Worm (Caenorhabditis elegans) whole organism, L1 larva: ENCODE data around the gene smc-5.

Source experiments
- C04F5.9 ChIP-seq: sonication (generic microtip); optimal IDR thresholded peaks from 2 replicates; lab custom pipeline; 2016; ENCODE audit warnings: missing genetic modification characterization, missing compliant biosample characterization
- C16A3.4 ChIP-seq: fragments of 150-350 bp; optimal IDR thresholded peaks from 2 replicates; lab custom pipeline; 2014; ENCODE audit warnings: missing biosample characterization, missing genetic modification characterization
- F16B12.6 ChIP-seq: fragments of 150-350 bp; optimal IDR thresholded peaks from 2 replicates; lab custom pipeline; 2014; ENCODE audit warnings: missing biosample characterization, missing genetic modification characterization
- Y116A8C.19 ChIP-seq: sonication (generic microtip); optimal IDR thresholded peaks from 2 replicates; lab custom pipeline; 2016; ENCODE audit warnings: missing compliant biosample characterization, missing genetic modification characterization, borderline replicate concordance
- aha-1 ChIP-seq: fragments of 150-350 bp; optimal IDR thresholded peaks from 2 replicates; lab custom pipeline; 2014; ENCODE audit warnings: missing biosample characterization, missing genetic modification characterization
- alr-1 ChIP-seq: fragments of 200-800 bp; sonication (Bioruptor generic); optimal IDR thresholded peaks from 2 replicates; lab custom pipeline; 2018; ENCODE audit warnings: borderline replicate concordance, mild to moderate bottlenecking, missing genetic modification characterization, missing compliant biosample characterization
- aly-2 ChIP-seq: fragments of 150-350 bp; optimal IDR thresholded peaks from 2 replicates; lab custom pipeline; 2014; ENCODE audit warnings: missing biosample characterization, missing genetic modification characterization
- ceh-63 ChIP-seq: fragments of 200-800 bp; sonication (Bioruptor generic); optimal IDR thresholded peaks from 2 replicates; lab custom pipeline; 2018; ENCODE audit warnings: mild to moderate bottlenecking, missing genetic modification characterization, missing compliant biosample characterization
- ceh-8 ChIP-seq: fragments of 200-800 bp; sonication (Bioruptor generic); optimal IDR thresholded peaks from 2 replicates; lab custom pipeline; 2018; ENCODE audit warnings: mild to moderate bottlenecking, missing genetic modification characterization, moderate library complexity, missing compliant biosample characterization
- ceh-82 ChIP-seq, 3 experiments: fragments of 150-350 bp in 1 of 3; sonication (generic microtip) in 2 of 3; optimal IDR thresholded peaks; 2 replicates each; lab custom pipeline; 2014 to 2017; ENCODE audit warnings: missing biosample characterization in 3 of 3, missing genetic modification characterization in 3 of 3
- dsc-1 ChIP-seq: sonication (generic microtip); optimal IDR thresholded peaks from 2 replicates; lab custom pipeline; 2016; ENCODE audit warnings: mild to moderate bottlenecking, missing genetic modification characterization, missing compliant biosample characterization
- efl-3 ChIP-seq: fragments of 200-800 bp; sonication (Bioruptor generic); optimal IDR thresholded peaks from 2 replicates; lab custom pipeline; 2018; ENCODE audit warnings: mild to moderate bottlenecking, missing genetic modification characterization, missing compliant biosample characterization
- egl-13 ChIP-seq: sonication (generic microtip); optimal IDR thresholded peaks from 2 replicates; lab custom pipeline; 2016; ENCODE audit warnings: missing genotype, missing genetic modification reagents, missing genetic modification characterization, missing compliant biosample characterization
- elt-2 ChIP-seq: sonication (generic microtip); optimal IDR thresholded peaks from 2 replicates; lab custom pipeline; 2016; ENCODE audit warnings: missing genetic modification characterization, mild to moderate bottlenecking, inconsistent platforms, missing compliant biosample characterization, missing genetic modification reagents
- fkh-10 ChIP-seq: sonication (generic microtip); optimal IDR thresholded peaks from 2 replicates; lab custom pipeline; 2017; ENCODE audit warnings: missing biosample characterization, missing genetic modification reagents, missing genetic modification characterization
- fkh-8 ChIP-seq: sonication (generic microtip); optimal IDR thresholded peaks from 2 replicates; lab custom pipeline; 2016; ENCODE audit warnings: mild to moderate bottlenecking, missing genetic modification characterization, missing compliant biosample characterization
- fos-1 ChIP-seq: fragments of 150-350 bp; optimal IDR thresholded peaks from 2 replicates; lab custom pipeline; 2014; ENCODE audit warnings: missing biosample characterization, missing genetic modification characterization
- grh-1 ChIP-seq: fragments of 200-800 bp; sonication (Bioruptor generic); IDR thresholded peaks from 2 replicates; pipeline ENCODE4 v1.3.6; 2022; ENCODE audit warnings: missing genetic modification reagents, missing genetic modification characterization, missing compliant biosample characterization
- hlh-4 ChIP-seq: sonication (generic microtip); optimal IDR thresholded peaks from 2 replicates; lab custom pipeline; 2016; ENCODE audit warnings: mild to moderate bottlenecking, missing genetic modification characterization, missing compliant biosample characterization
- irx-1 ChIP-seq: sonication (generic microtip); optimal IDR thresholded peaks from 2 replicates; lab custom pipeline; 2016; ENCODE audit warnings: missing genetic modification characterization, missing compliant biosample characterization
- lin-35 ChIP-seq, 2 experiments: fragments of 150-350 bp; optimal IDR thresholded peaks; 2 replicates each; lab custom pipeline; 2014; ENCODE audit warnings: missing biosample characterization in 2 of 2, missing genetic modification characterization in 2 of 2, missing genetic modification reagents in 2 of 2
- mab-9 ChIP-seq: fragments of 200-800 bp; sonication (Bioruptor generic); IDR thresholded peaks from 2 replicates; pipeline ENCODE4 v1.3.6; 2022; ENCODE audit warnings: missing genetic modification reagents, missing genetic modification characterization, missing compliant biosample characterization
- mep-1 ChIP-seq: fragments of 150-350 bp; optimal IDR thresholded peaks from 2 replicates; lab custom pipeline; 2014; ENCODE audit warnings: missing biosample characterization, missing genetic modification characterization
- nhr-12 ChIP-seq: sonication (generic microtip); optimal IDR thresholded peaks from 2 replicates; lab custom pipeline; 2017; ENCODE audit warnings: missing biosample characterization, missing genetic modification characterization
- nhr-19 ChIP-seq: fragments of 200-800 bp; sonication (Bioruptor generic); conservative IDR thresholded peaks from 2 replicates; pipeline ENCODE4 v1.3.6; 2022; ENCODE audit warnings: missing genetic modification characterization, missing compliant biosample characterization
- nhr-47 ChIP-seq: sonication (generic microtip); optimal IDR thresholded peaks from 2 replicates; lab custom pipeline; 2016; ENCODE audit warnings: mild to moderate bottlenecking, missing genetic modification characterization, moderate library complexity, missing compliant biosample characterization
- nhr-71 ChIP-seq: sonication (generic microtip); optimal IDR thresholded peaks from 2 replicates; lab custom pipeline; 2016; ENCODE audit warnings: mild to moderate bottlenecking, missing genetic modification characterization, moderate library complexity, missing compliant biosample characterization
- nhr-76 ChIP-seq: sonication (generic microtip); optimal IDR thresholded peaks from 2 replicates; lab custom pipeline; 2017; ENCODE audit warnings: missing biosample characterization, missing genetic modification characterization
- pag-3 ChIP-seq: sonication (generic microtip); optimal IDR thresholded peaks from 2 replicates; lab custom pipeline; 2017; ENCODE audit warnings: missing genetic modification characterization, mild to moderate bottlenecking, missing compliant biosample characterization, antibody characterized with exemption, borderline replicate concordance; ENCODE audit not compliant: insufficient read depth
- pax-3 ChIP-seq: fragments of 200-800 bp; sonication (Bioruptor generic); optimal IDR thresholded peaks from 2 replicates; lab custom pipeline; 2018; ENCODE audit warnings: mild to moderate bottlenecking, missing genetic modification characterization, moderate library complexity, missing compliant biosample characterization
- pqm-1 ChIP-seq: sonication (generic microtip); optimal IDR thresholded peaks from 3 replicates; lab custom pipeline; 2017; ENCODE audit warnings: missing biosample characterization, missing genetic modification characterization
- skn-1 ChIP-seq: fragments of 150-350 bp; optimal IDR thresholded peaks from 2 replicates; lab custom pipeline; 2014; ENCODE audit warnings: missing biosample characterization, missing genetic modification characterization
- sox-4 ChIP-seq: sonication (generic microtip); optimal IDR thresholded peaks from 2 replicates; lab custom pipeline; 2016; ENCODE audit warnings: missing genetic modification characterization, missing compliant biosample characterization
- sup-37 ChIP-seq: fragments of 200-800 bp; sonication (Bioruptor generic); optimal IDR thresholded peaks from 2 replicates; lab custom pipeline; 2018; ENCODE audit warnings: mild to moderate bottlenecking, missing genetic modification characterization, missing compliant biosample characterization
- swsn-7 ChIP-seq: sonication (generic microtip); optimal IDR thresholded peaks from 2 replicates; lab custom pipeline; 2016; ENCODE audit warnings: missing genetic modification characterization, missing compliant biosample characterization
- tbx-2 ChIP-seq: sonication (generic microtip); optimal IDR thresholded peaks from 2 replicates; lab custom pipeline; 2016; ENCODE audit warnings: missing genetic modification characterization, missing compliant biosample characterization
- unc-130 ChIP-seq: fragments of 150-350 bp; optimal IDR thresholded peaks from 2 replicates; lab custom pipeline; 2017; ENCODE audit warnings: missing biosample characterization, missing genetic modification characterization, inconsistent platforms
- unc-98 ChIP-seq: fragments of 200-800 bp; sonication (Bioruptor generic); IDR thresholded peaks from 2 replicates; pipeline ENCODE4 v1.3.6; 2022; ENCODE audit warnings: missing genetic modification characterization, missing compliant biosample characterization
- vab-15 ChIP-seq: sonication (generic microtip); optimal IDR thresholded peaks from 2 replicates; lab custom pipeline; 2017; ENCODE audit warnings: missing genotype, mild to moderate bottlenecking, missing genetic modification characterization, missing compliant biosample characterization
- zag-1 ChIP-seq: fragments of 150-350 bp; optimal IDR thresholded peaks from 2 replicates; lab custom pipeline; 2014; ENCODE audit warnings: missing biosample characterization, missing genetic modification characterization
- ztf-11 ChIP-seq, 2 experiments: sonication (generic microtip); optimal IDR thresholded peaks; 2 replicates each; lab custom pipeline; 2016 to 2017; ENCODE audit warnings: missing genetic modification characterization in 2 of 2, missing biosample characterization in 1 of 2, missing compliant biosample characterization in 1 of 2
- ztf-4 ChIP-seq: fragments of 150-350 bp; optimal IDR thresholded peaks from 2 replicates; lab custom pipeline; 2014; ENCODE audit warnings: missing biosample characterization, missing genetic modification characterization

The smc-5 gene

DNA sequence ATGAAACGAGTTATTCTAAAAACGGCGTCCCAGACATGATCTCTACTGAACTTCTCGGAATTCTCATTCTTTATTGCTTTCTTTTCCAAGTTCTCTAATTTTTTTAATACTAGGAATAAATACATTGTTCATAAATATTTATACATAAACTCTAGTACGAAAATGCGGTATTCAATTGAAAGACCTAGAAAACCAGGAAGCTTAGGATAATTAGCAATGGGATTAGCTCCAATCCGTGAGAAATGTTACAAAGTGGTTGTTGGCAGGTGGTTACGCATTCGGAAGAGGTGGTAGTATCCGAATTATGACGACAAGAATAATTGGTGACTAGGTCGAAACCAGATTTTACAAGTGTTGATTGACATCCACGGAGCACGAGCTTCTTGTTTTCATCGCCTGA, 5.0 kb downstream of the smc-5 start:
- no peak for TF ChIP-seq C16A3.4
- no peak for TF ChIP-seq nhr-19 (GFP tag; lab: Robert Waterston, UW)
- TF ChIP-seq skn-1, result no peak
- no peak for TF ChIP-seq grh-1 (GFP tag; lab: Robert Waterston, UW)
- no peak for TF ChIP-seq egl-13 (tag; lab: Kevin White, UChicago)
- no peak for TF ChIP-seq mep-1 (tag; lab: Kevin White, UChicago)
- peak; percentile 92 for TF ChIP-seq dsc-1 (tag; lab: Kevin White, UChicago)
- TF ChIP-seq lin-35 (GFP tag; optimal IDR thresholded peaks at IDR 0.05; lab: Kevin White, UChicago), result no peak
- TF ChIP-seq ceh-82 (tag; optimal IDR thresholded peaks at IDR 0.05; lab: Kevin White, UChicago), result no peak
- no peak for TF ChIP-seq irx-1 (tag; lab: Kevin White, UChicago)
- no peak for TF ChIP-seq alr-1 (tag; lab: Kevin White, UChicago)
- no peak for TF ChIP-seq aly-2 (tag; lab: Kevin White, UChicago)
- TF ChIP-seq nhr-12 (tag; lab: Kevin White, UChicago), result no peak
- TF ChIP-seq tbx-2, result no peak
- TF ChIP-seq ceh-8 (GFP tag; lab: Kevin White, UChicago), result no peak
- TF ChIP-seq fkh-10, result no peak
- peak; percentile 2 for TF ChIP-seq sox-4 (tag; lab: Kevin White, UChicago)
- TF ChIP-seq nhr-71 (tag; lab: Kevin White, UChicago), result peak; percentile 8
- TF ChIP-seq nhr-47 (tag; lab: Kevin White, UChicago), result peak; percentile 26
- no peak for TF ChIP-seq swsn-7 (tag; lab: Kevin White, UChicago)
- peak; percentile 33 for TF ChIP-seq pax-3 (tag; lab: Kevin White, UChicago)
- TF ChIP-seq aha-1 (tag; lab: Kevin White, UChicago), result no peak
- TF ChIP-seq ztf-11 (tag; optimal IDR thresholded peaks at IDR 0.05; lab: Kevin White, UChicago), result no peak
- TF ChIP-seq pag-3 (tag; lab: Kevin White, UChicago), result no peak
- TF ChIP-seq ztf-4 (tag; lab: Kevin White, UChicago), result no peak
- TF ChIP-seq C04F5.9 (tag; lab: Kevin White, UChicago), result no peak
- no peak for TF ChIP-seq F16B12.6
- TF ChIP-seq unc-130 (tag; lab: Kevin White, UChicago), result no peak
- no peak for TF ChIP-seq nhr-76 (tag; lab: Kevin White, UChicago)
- TF ChIP-seq zag-1, result no peak
- no peak for TF ChIP-seq efl-3
- no peak for TF ChIP-seq mab-9
- no peak for TF ChIP-seq fos-1 (tag; lab: Kevin White, UChicago)
- TF ChIP-seq hlh-4 (tag; lab: Kevin White, UChicago), result no peak
- no peak for TF ChIP-seq pqm-1 (tag; lab: Kevin White, UChicago)
- no peak for TF ChIP-seq sup-37 (GFP tag; lab: Kevin White, UChicago)
- no peak for TF ChIP-seq vab-15 (tag; lab: Kevin White, UChicago)

DNA sequence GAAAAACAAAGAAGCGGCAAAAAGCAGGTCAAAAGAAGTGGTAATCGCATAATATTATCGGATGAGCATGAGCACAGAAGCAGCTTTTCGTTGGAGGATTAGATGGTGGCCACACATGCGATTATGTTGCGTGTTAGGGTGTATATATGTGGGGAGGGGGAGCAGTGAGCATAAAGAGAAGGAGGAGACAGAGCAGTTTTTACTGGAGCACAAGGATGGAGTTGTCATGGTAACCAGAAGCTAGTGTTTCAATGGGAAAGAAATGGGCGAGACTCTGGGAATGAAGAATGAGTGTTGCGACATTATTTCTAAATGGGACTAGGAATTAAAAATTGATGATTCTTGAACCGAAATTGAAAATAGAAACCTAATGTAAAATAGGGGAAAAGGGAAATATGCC, 6.0 kb downstream of the smc-5 start, which contains the start of gene C27A2.8:
Gene C27A2.8, minus strand, starts transcription at position 117 of the 400 bp plus-strand sequence.
- TF ChIP-seq fkh-8 (tag; lab: Kevin White, UChicago) (peak; percentile 76), elt-2 (tag; lab: Kevin White, UChicago) (no peak), egl-13 (tag; lab: Kevin White, UChicago) (peak; percentile 42), dsc-1 (tag; lab: Kevin White, UChicago) (peak; percentile 64), Y116A8C.19 (tag; lab: Kevin White, UChicago) (no peak)

DNA sequence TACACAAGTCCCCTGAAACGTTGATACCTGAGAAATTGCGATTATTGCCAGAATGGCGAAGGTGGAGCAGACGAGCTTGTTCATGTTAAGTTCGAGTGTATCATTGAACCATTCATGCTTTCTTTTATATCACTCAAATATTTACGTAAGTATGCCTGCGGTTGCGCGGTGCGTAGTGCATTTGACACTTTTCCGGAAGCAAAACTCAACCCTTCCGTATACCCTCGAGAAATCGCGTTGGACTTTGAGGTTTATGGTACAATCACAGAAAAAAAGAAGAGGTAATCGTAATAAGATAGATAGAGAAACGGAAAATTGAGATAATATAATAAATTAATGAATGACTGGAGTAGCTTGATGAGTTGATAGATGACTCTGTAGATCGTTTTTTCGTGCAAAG, 7.6 kb downstream of the smc-5 start, which contains the start of gene idpb-2:
Gene idpb-2, minus strand, starts transcription at position 101 of the 400 bp plus-strand sequence.
- no peak for TF ChIP-seq pqm-1 (tag; lab: Kevin White, UChicago)
- no peak for TF ChIP-seq unc-98
- TF ChIP-seq ceh-63 (GFP tag; lab: Kevin White, UChicago), result no peak
- TF ChIP-seq swsn-7 (tag; lab: Kevin White, UChicago), result no peak
- TF ChIP-seq, all 84 proteins: peak for 0
